Worm (Caenorhabditis elegans): ENCODE results near the gene BE10.3.

ce11 chrIII:12851034-12851433 is 43.2 kb downstream of the BE10.3 start:
- TF ChIP-seq tbx-8 (GFP tag; optimal IDR thresholded peaks at IDR 0.05) (no peak), nhr-28 (tag; optimal IDR thresholded peaks at IDR 0.05) (no peak)
